Worm (Caenorhabditis elegans): ENCODE measurements around the gene C50H2.13.
A peak's percentile ranks its signal among the peaks of the same experiment; 100 is the strongest.

Gene C50H2.13

DNA sequence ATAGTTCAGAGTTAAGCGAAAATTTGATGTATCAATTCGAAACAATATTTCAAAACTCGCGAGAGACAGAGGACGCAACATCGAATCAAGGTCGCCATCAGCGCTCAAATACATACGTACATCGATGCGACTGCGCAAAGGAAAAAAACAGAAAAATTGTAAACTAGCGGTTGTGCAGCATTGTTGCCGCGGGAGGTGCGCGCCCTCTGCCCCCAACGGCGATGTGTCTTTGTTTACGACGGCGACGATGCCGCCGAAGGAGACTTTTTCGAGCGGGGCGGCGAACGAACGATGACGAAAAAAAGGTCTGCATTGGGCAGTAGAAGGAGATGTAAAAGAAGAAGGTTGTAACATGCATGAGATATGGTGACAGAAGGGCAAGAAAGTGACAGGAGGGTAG lies 36.6 kb downstream of the C50H2.13 start:
- TF ChIP-seq mep-1 (tag; optimal IDR thresholded peaks at IDR 0.05) (peak; percentile 17), unc-62 (GFP tag; optimal IDR thresholded peaks at IDR 0.05 in 1 of 2) (peak in 1 of 2 experiments; percentile 71), unc-62 (tag; optimal IDR thresholded peaks at IDR 0.05) (no peak), ceh-20 (GFP tag; IDR thresholded peaks at IDR 0.05) (0 out of 2 replicates have a peak, but pooled peaks have one; percentile 35), set-16 (GFP tag; IDR thresholded peaks at IDR 0.05) (peak; percentile 44; the same call in 1 of the 2 replicates), dmd-6 (GFP tag; IDR thresholded peaks at IDR 0.05) (no peak), mes-2 (tag; optimal IDR thresholded peaks at IDR 0.05; ENCODE audit: poor library complexity, severe bottlenecking) (peak; percentile 6), nhr-25 (tag; optimal IDR thresholded peaks at IDR 0.05; ENCODE audit: borderline replicate concordance, insufficient read depth) (peak; percentile 28), ceh-44 (GFP tag; IDR thresholded peaks at IDR 0.05) (no peak)

DNA sequence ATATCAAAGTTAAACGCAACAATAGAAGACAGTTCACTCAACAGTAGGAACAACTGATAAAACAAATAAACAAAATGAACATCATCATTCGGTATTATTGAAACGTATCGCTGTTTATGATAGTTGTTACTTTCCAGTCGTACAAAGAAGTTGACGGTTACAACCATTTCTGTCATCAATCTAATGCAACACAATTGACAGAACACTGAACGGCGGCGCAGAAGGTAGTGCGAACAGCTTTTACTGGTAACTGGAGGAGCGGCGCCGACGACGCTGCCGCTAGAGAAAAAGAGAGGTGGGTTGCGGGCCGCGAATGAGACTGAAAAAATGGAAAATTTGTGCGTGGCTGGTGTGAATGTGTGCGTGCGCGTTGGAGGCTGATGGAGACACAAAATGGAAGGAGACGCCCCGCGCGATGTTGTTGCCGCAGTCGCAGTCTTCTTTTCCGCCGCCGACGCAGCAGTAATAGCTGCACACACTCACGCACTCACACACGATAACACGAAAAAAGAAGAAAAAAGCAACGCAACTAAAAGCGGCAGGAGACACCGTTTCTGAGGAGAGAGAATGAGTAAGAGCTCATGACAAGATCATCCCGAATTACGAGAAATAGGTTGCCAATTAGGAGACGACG lies 37.9 kb downstream of the C50H2.13 start:
- TF ChIP-seq aha-1 (tag) (no peak), D1046.2 (GFP tag; IDR thresholded peaks at IDR 0.05) (0 out of 2 replicates have a peak, but pooled peaks have one; percentile 4), egl-43 (GFP tag; IDR thresholded peaks at IDR 0.05) (0 out of 2 replicates have a peak, but pooled peaks have one; percentile 62), egl-27 (tag; optimal IDR thresholded peaks at IDR 0.05) (no peak), set-16 (GFP tag; IDR thresholded peaks at IDR 0.05) (peak; percentile 57; the same call in 1 of the 2 replicates), unc-62 (GFP tag; optimal IDR thresholded peaks at IDR 0.05 in 1 of 2) (peak in 1 of 2 experiments; percentile 96), unc-62 (tag; optimal IDR thresholded peaks at IDR 0.05) (no peak), hmg-1.1 (GFP tag; IDR thresholded peaks at IDR 0.05) (peak; percentile 34; the same call in 1 of the 2 replicates), rbr-2 (tag; optimal IDR thresholded peaks at IDR 0.05) (peak; percentile 29)

DNA sequence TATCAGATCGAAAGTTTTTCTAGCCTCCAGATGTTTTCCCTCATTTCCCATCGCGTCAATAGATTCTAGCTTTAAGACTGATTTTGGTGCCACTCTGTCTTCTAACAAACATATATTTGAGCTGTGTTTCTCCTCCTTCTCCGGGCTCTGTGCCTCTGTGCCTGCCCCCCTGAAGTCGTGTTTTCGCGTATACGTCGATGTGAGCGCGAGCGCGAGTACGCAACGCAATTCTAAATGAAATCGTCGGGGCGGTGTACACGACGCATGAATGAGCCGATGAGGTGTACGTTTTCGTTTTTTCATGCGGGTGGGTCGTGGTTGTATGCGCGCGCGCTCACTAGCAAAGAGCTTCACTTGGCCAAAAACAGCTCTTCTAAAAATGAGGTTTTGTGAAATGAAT lies 39.6 kb downstream of the C50H2.13 start:
- TF ChIP-seq egl-43 (GFP tag; IDR thresholded peaks at IDR 0.05) (peak; percentile 56; the same call in 1 of the 2 replicates), hlh-30 (tag; optimal IDR thresholded peaks at IDR 0.05; ENCODE audit: insufficient read depth) (no peak), F44E2.7 (GFP tag; IDR thresholded peaks at IDR 0.05) (0 out of 2 replicates have a peak, but pooled peaks have one; percentile 43), D1046.2 (GFP tag; IDR thresholded peaks at IDR 0.05) (0 out of 2 replicates have a peak, but pooled peaks have one; percentile 67)

DNA sequence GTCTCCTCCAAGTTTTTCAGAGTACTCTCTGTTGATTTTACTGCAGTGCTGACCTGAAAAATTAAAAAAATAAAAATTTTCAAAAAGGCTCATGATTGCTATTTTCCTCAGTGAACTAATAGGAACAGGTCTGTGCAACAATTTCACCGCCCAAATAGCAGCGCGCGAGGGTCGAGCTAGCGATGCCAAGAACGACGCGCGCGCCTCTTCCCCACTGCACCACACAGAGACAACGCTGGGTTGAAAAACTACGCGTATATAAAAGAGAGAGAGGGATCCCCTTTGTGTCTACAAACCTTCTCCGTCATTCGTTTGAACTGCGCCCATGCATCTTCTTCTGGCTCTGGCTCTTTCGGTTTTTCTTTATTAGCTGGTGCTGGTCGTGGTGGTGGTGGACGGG lies 43.8 kb downstream of the C50H2.13 start:
- no peak for TF ChIP-seq zag-1 (tag; optimal IDR thresholded peaks at IDR 0.05)
- TF ChIP-seq F26F4.8 (GFP tag; conservative IDR thresholded peaks at IDR 0.05): peak; percentile 99
- TF ChIP-seq ces-1 (GFP tag; optimal IDR thresholded peaks at IDR 0.05): peak; percentile 39
- peak; percentile 93 for TF ChIP-seq hmg-1.1 (GFP tag; IDR thresholded peaks at IDR 0.05)
- TF ChIP-seq ama-1 (optimal IDR thresholded peaks at IDR 0.05): no peak
- TF ChIP-seq daf-8 (GFP tag; IDR thresholded peaks at IDR 0.05): peak; percentile 67; the same call in 1 of the 2 replicates
- peak; percentile 83 for TF ChIP-seq madf-9 (GFP tag; conservative IDR thresholded peaks at IDR 0.05)
- no peak for TF ChIP-seq lin-15B (tag; optimal IDR thresholded peaks at IDR 0.05)
- TF ChIP-seq dmd-8 (GFP tag; IDR thresholded peaks at IDR 0.05): peak; percentile 96
- peak; percentile 86 for TF ChIP-seq ctbp-1 (GFP tag; IDR thresholded peaks at IDR 0.05)
- 0 out of 2 replicates have a peak, but pooled peaks have one; percentile 41 for TF ChIP-seq tag-97 (GFP tag; IDR thresholded peaks at IDR 0.05)
- peak; percentile 74; the same call in 1 of the 2 replicates for TF ChIP-seq mdt-29 (GFP tag; IDR thresholded peaks at IDR 0.05)
- peak; percentile 87 for TF ChIP-seq lin-38 (GFP tag; IDR thresholded peaks at IDR 0.05)
- TF ChIP-seq Y75B8A.6 (GFP tag; IDR thresholded peaks at IDR 0.05): peak; percentile 87; the same call in 1 of the 2 replicates
- TF ChIP-seq zip-2 (tag; optimal IDR thresholded peaks at IDR 0.05): peak; percentile 57
- TF ChIP-seq mes-2 (tag; optimal IDR thresholded peaks at IDR 0.05; ENCODE audit: poor library complexity, severe bottlenecking): peak; percentile 89
- peak; percentile 83 for TF ChIP-seq duxl-1 (tag; optimal IDR thresholded peaks at IDR 0.05; ENCODE audit: poor library complexity)
- TF ChIP-seq Y5F2A.4 (GFP tag; optimal IDR thresholded peaks at IDR 0.05): peak; percentile 92
- no peak for TF ChIP-seq pqm-1 (tag; optimal IDR thresholded peaks at IDR 0.05)
- TF ChIP-seq nhr-41 (GFP tag; IDR thresholded peaks at IDR 0.05): peak; percentile 98
- TF ChIP-seq egl-27 (tag; optimal IDR thresholded peaks at IDR 0.05): no peak
- peak; percentile 82 for TF ChIP-seq rbr-2 (tag; optimal IDR thresholded peaks at IDR 0.05)
- TF ChIP-seq hif-1 (tag; optimal IDR thresholded peaks at IDR 0.05): peak; percentile 42 to 62
- peak; percentile 79 for TF ChIP-seq nhr-48 (tag; optimal IDR thresholded peaks at IDR 0.05)
- peak; percentile 95 for TF ChIP-seq aha-1 (tag)
- peak; percentile 80 for TF ChIP-seq F10B5.3 (tag; optimal IDR thresholded peaks at IDR 0.05)
- TF ChIP-seq cey-2 (tag; optimal IDR thresholded peaks at IDR 0.05; ENCODE audit: borderline replicate concordance, insufficient read depth): no peak
- peak; percentile 66 for TF ChIP-seq ztf-7 (tag; optimal IDR thresholded peaks at IDR 0.05)
- TF ChIP-seq aly-2 (tag; optimal IDR thresholded peaks at IDR 0.05): no peak
- peak; percentile 92 for TF ChIP-seq php-3 (GFP tag; IDR thresholded peaks at IDR 0.05)

Measured in whole organism, L4 larva.